Worm (Caenorhabditis elegans) whole organism, L4/young adult: ENCODE results near the gene Y51A2D.13.

Experiments used
- W03F9.2 ChIP-seq: fragments of 150-350 bp; optimal IDR thresholded peaks from 2 replicates; lab custom pipeline; 2014; ENCODE audit warnings: missing biosample characterization, missing genetic modification characterization
- dao-5 ChIP-seq: sonication (generic microtip); optimal IDR thresholded peaks from 2 replicates; lab custom pipeline; 2016; ENCODE audit warnings: missing genotype, missing genetic modification characterization, moderate library complexity, missing compliant biosample characterization
- him-1 ChIP-seq: sonication (generic microtip); optimal IDR thresholded peaks from 2 replicates; lab custom pipeline; 2016; ENCODE audit warnings: missing genotype, missing genetic modification reagents, missing genetic modification characterization, missing compliant biosample characterization

DNA sequence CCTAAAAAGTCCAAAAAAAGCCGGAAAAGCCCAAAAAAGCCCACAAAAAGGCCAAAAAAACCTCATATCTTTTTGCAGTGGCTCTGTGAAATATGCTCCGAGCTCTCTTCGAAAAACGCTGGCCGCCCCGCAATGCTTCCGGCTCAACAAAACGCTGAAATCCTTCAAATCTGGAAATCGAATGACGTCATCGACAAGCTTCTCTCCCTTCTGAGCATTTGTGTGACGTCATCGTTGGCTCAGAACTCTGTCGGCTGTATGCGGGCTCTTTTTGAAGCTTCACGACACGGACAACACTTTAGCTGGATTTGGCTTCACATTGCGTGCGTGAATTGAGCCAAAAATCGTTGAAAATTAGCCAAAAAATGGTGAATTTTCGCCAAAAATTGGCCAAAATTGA lies 43.6 kb downstream of the Y51A2D.13 start:
- TF ChIP-seq him-1 (tag; lab: Kevin White, UChicago): no peak
- TF ChIP-seq dao-5: no peak
- no peak for TF ChIP-seq W03F9.2 (tag; lab: Kevin White, UChicago)
